Worm (Caenorhabditis elegans): ENCODE results near the gene srw-63.

srw-63 gene

ce11 chrIV:14015844-14016243 is at the start of gene srw-63:
Gene srw-63, minus strand, starts transcription at chrIV:14015944.
- no peak for TF ChIP-seq egl-44 (GFP tag; IDR thresholded peaks at IDR 0.05)
- no peak for TF ChIP-seq ztf-18 (tag; optimal IDR thresholded peaks at IDR 0.05)
- TF ChIP-seq lir-1 (GFP tag; conservative IDR thresholded peaks at IDR 0.05): no peak
- no peak for TF ChIP-seq sptf-2 (GFP tag; optimal IDR thresholded peaks at IDR 0.05)
- no peak for TF ChIP-seq Y95B8A.8 (GFP tag; IDR thresholded peaks at IDR 0.05)
- TF ChIP-seq pha-4 (tag; optimal IDR thresholded peaks at IDR 0.05): no peak
- no peak for TF ChIP-seq madf-3 (GFP tag; IDR thresholded peaks at IDR 0.05)

- TF ChIP-seq ztf-25 (GFP tag; IDR thresholded peaks at IDR 0.05): no peak
- TF ChIP-seq snpc-4 (GFP tag; optimal IDR thresholded peaks at IDR 0.05): no peak
- peak in 1 of 4 experiments; percentile 74 for TF ChIP-seq snpc-4 (tag; optimal IDR thresholded peaks at IDR 0.05)
- TF ChIP-seq madf-6 (GFP tag; IDR thresholded peaks at IDR 0.05): peak; percentile 23; the same call in 1 of the 2 replicates
- no peak for TF ChIP-seq egrh-3 (GFP tag; IDR thresholded peaks at IDR 0.05)
These were observed 44.9 kb upstream of the srw-63 start, which contains the start of gene Y37A1B.4 for ce11 chrIV:14060612-14061011. Gene Y37A1B.4, minus strand, starts transcription at chrIV:14060712.

ce11 chrIV:14050900-14051299 is 35.2 kb upstream of the srw-63 start, which contains the start of gene semo-1:
Gene semo-1, plus strand, starts transcription at chrIV:14051200.
- TF ChIP-seq lin-35 (GFP tag; optimal IDR thresholded peaks at IDR 0.05): no peak
- TF ChIP-seq F49E8.2 (tag; optimal IDR thresholded peaks at IDR 0.05; ENCODE audit: insufficient read depth): no peak
- TF ChIP-seq pha-4 (tag; optimal IDR thresholded peaks at IDR 0.05): no peak
- TF ChIP-seq egl-18 (GFP tag; IDR thresholded peaks at IDR 0.05): no peak
- TF ChIP-seq let-526 (GFP tag; IDR thresholded peaks at IDR 0.05): no peak
- TF ChIP-seq sptf-2 (GFP tag; optimal IDR thresholded peaks at IDR 0.05): no peak
- no peak for TF ChIP-seq ceh-40 (GFP tag; IDR thresholded peaks at IDR 0.05)
- no peak for TF ChIP-seq lin-26 (GFP tag; IDR thresholded peaks at IDR 0.05)
- TF ChIP-seq C17E4.6 (GFP tag; IDR thresholded peaks at IDR 0.05): no peak

ce11 chrIV:14050442-14050841 is 34.7 kb upstream of the srw-63 start:
- no peak for TF ChIP-seq nfyb-1 (GFP tag; IDR thresholded peaks at IDR 0.05)
- TF ChIP-seq ZK185.1 (tag; optimal IDR thresholded peaks at IDR 0.05; ENCODE audit: poor library complexity, severe bottlenecking): no peak
- TF ChIP-seq bed-2 (GFP tag; IDR thresholded peaks at IDR 0.05): no peak
- no peak for TF ChIP-seq let-526 (GFP tag; IDR thresholded peaks at IDR 0.05)
- TF ChIP-seq nhr-80 (tag; optimal IDR thresholded peaks at IDR 0.05): peak; percentile 27
- TF ChIP-seq F23B12.7 (tag; optimal IDR thresholded peaks at IDR 0.05; ENCODE audit: insufficient read depth): no peak

ce11 chrIV:14046777-14047176 is 31.0 kb upstream of the srw-63 start:
- TF ChIP-seq F52B5.7 (tag; optimal IDR thresholded peaks at IDR 0.05) (no peak), snpc-4 (GFP tag; optimal IDR thresholded peaks at IDR 0.05) (no peak), snpc-4 (tag; optimal IDR thresholded peaks at IDR 0.05) (peak in 1 of 4 experiments; percentile 18)

ce11 chrIV:14043680-14044079 is 27.9 kb upstream of the srw-63 start, which contains the start of gene Y37A1B.7:
Gene Y37A1B.7, minus strand, starts transcription at chrIV:14043780.
- TF ChIP-seq let-526 (GFP tag; IDR thresholded peaks at IDR 0.05): no peak
- no peak for TF ChIP-seq lin-40 (tag; optimal IDR thresholded peaks at IDR 0.05)

- TF ChIP-seq fkh-3 (tag; optimal IDR thresholded peaks at IDR 0.05) (no peak), Y79H2A.3 (GFP tag; conservative IDR thresholded peaks at IDR 0.05) (no peak), Y67H2A.10 (GFP tag; conservative IDR thresholded peaks at IDR 0.05) (no peak), egl-44 (GFP tag; IDR thresholded peaks at IDR 0.05) (no peak), lsl-1 (GFP tag; optimal IDR thresholded peaks at IDR 0.05) (no peak), tlf-1 (GFP tag; optimal IDR thresholded peaks at IDR 0.05) (no peak), repo-1 (tag; optimal IDR thresholded peaks at IDR 0.05) (no peak), let-607 (tag; optimal IDR thresholded peaks at IDR 0.05) (no peak), attf-3 (GFP tag; conservative IDR thresholded peaks at IDR 0.05) (no peak), lin-54 (GFP tag; optimal IDR thresholded peaks at IDR 0.05) (no peak), madf-8 (GFP tag; conservative IDR thresholded peaks at IDR 0.05) (no peak), pha-4 (tag; optimal IDR thresholded peaks at IDR 0.05) (no peak), aptf-2 (GFP tag; conservative IDR thresholded peaks at IDR 0.05) (no peak), rec-8 (tag; optimal IDR thresholded peaks at IDR 0.05) (no peak)
These were observed 18.8 kb upstream of the srw-63 start for ce11 chrIV:14034571-14034954.

All from whole organism, young adult.